Worm (Caenorhabditis elegans) whole organism, mixed stage, embryonic: Measurements from ENCODE around the gene Y39F10A.6.
"Not testable (repeated sequence)": the region's sequence is repeated elsewhere in the genome, so short reads cannot be mapped to it uniquely, and the experiment has no call there.

Source experiments
- M03D4.4 ChIP-seq: sonication (generic microtip); optimal IDR thresholded peaks from 2 replicates; lab custom pipeline; 2017; ENCODE audit warnings: mild to moderate bottlenecking, missing genetic modification characterization, missing compliant biosample characterization
- ces-1 ChIP-seq: fragments of 150-350 bp; optimal IDR thresholded peaks from 2 replicates; lab custom pipeline; 2014; ENCODE audit warnings: missing biosample characterization, missing genetic modification reagents, missing genetic modification characterization
- cnd-1 ChIP-seq: fragments of 200-800 bp; sonication (Bioruptor generic); optimal IDR thresholded peaks from 2 replicates; lab custom pipeline; 2018; ENCODE audit warnings: mild to moderate bottlenecking, missing genetic modification characterization, missing compliant biosample characterization
- hlh-1 ChIP-seq: fragments of 150-350 bp; optimal IDR thresholded peaks from 2 replicates; lab custom pipeline; 2014; ENCODE audit warnings: missing biosample characterization, missing genetic modification reagents, missing genetic modification characterization
- lin-13 ChIP-seq: fragments of 150-350 bp; optimal IDR thresholded peaks from 2 replicates; lab custom pipeline; 2014; ENCODE audit warnings: missing biosample characterization, missing genetic modification characterization
- mep-1 ChIP-seq: fragments of 150-350 bp; optimal IDR thresholded peaks from 2 replicates; lab custom pipeline; 2017; ENCODE audit warnings: missing biosample characterization, missing genetic modification reagents, missing genetic modification characterization, inconsistent platforms
- nhr-12 ChIP-seq: fragments of 150-350 bp; optimal IDR thresholded peaks from 2 replicates; lab custom pipeline; 2014; ENCODE audit warnings: missing biosample characterization, missing genetic modification characterization
- unc-39 ChIP-seq: fragments of 150-350 bp; optimal IDR thresholded peaks from 2 replicates; lab custom pipeline; 2014; ENCODE audit warnings: missing biosample characterization, missing genetic modification characterization
- unc-62 ChIP-seq: fragments of 150-350 bp; optimal IDR thresholded peaks from 2 replicates; lab custom pipeline; 2014; ENCODE audit warnings: missing biosample characterization, missing genetic modification reagents, missing genetic modification characterization

DNA sequence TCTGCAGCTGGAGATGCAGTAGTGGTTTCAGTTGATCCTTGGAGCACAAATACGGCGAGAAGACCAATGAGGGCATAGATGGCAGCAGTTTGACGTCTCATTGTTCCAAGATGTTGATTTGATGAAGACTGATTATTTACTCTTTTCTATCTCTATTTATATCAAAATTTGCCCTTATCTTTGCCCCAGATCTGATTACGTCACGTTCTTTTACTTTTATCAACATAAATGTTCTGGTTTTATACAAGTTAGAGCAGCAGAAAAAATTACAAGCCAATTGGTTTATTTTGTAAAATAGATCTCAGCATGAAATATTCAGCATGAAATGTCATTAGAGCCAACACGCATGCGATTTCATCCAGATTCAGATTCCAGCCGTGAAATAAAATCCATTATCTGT is 39.3 kb upstream of the Y39F10A.6 start, which contains the start of gene msrp-4:
- TF ChIP-seq cnd-1 (tag; lab: Kevin White, UChicago); lin-13 (tag; lab: Kevin White, UChicago); unc-39 (tag; lab: Kevin White, UChicago); M03D4.4 (tag; lab: Kevin White, UChicago); mep-1 (tag; lab: Kevin White, UChicago); hlh-1; nhr-12 (tag; lab: Kevin White, UChicago); unc-62 (GFP tag; lab: Kevin White, UChicago); ces-1 (GFP tag; lab: Kevin White, UChicago): not testable (repeated sequence)
